Worm (Caenorhabditis elegans): Measurements from ENCODE around the gene C07B5.6.

The C07B5.6 gene

DNA sequence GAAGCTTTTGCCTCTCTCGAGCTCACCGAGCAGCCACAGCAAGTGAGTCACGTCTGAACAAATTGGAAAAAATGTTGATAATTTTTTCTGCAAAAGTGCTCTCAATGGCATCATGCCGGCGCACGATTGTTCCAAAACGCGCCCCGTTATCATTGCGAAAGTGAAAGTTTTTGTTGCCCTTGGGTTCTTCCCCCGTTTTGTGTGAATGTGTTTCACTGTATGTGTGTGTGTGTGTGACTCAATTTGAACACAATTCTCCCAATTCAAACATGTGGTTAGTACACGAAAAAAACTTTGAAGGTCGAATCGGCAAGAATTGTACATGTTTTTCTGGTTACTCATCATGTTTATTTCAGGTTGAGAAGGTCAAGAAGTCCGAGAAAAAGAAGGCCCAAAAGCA, 34.3 kb downstream of the C07B5.6 start:
- peak; percentile 3 for TF ChIP-seq nhr-43 (tag; optimal IDR thresholded peaks at IDR 0.05; ENCODE audit: poor library complexity, severe bottlenecking)
- peak in 1 of 3 experiments; percentile 61 for TF ChIP-seq elt-3 (tag; optimal IDR thresholded peaks at IDR 0.05)
- TF ChIP-seq nhr-25 (tag; optimal IDR thresholded peaks at IDR 0.05): peak; percentile 90
- peak; percentile 23 for TF ChIP-seq mdl-1 (tag; optimal IDR thresholded peaks at IDR 0.05)
- TF ChIP-seq ceh-82 (tag; optimal IDR thresholded peaks at IDR 0.05): no peak
- peak; percentile 97 for TF ChIP-seq pqm-1 (tag; optimal IDR thresholded peaks at IDR 0.05)
- no peak for TF ChIP-seq fkh-2 (tag; optimal IDR thresholded peaks at IDR 0.05)
- TF ChIP-seq egl-27 (tag; optimal IDR thresholded peaks at IDR 0.05): no peak
- TF ChIP-seq pha-4 (tag; optimal IDR thresholded peaks at IDR 0.05): peak; percentile 58
- peak; percentile 20 for TF ChIP-seq nhr-23 (tag; optimal IDR thresholded peaks at IDR 0.05)
- no peak for TF ChIP-seq fkh-10 (GFP tag; optimal IDR thresholded peaks at IDR 0.05)
- peak; percentile 83 for TF ChIP-seq elt-2 (tag; optimal IDR thresholded peaks at IDR 0.05)
- TF ChIP-seq jun-1 (tag; optimal IDR thresholded peaks at IDR 0.05): peak; percentile 20
- TF ChIP-seq elt-1 (tag; optimal IDR thresholded peaks at IDR 0.05): no peak

DNA sequence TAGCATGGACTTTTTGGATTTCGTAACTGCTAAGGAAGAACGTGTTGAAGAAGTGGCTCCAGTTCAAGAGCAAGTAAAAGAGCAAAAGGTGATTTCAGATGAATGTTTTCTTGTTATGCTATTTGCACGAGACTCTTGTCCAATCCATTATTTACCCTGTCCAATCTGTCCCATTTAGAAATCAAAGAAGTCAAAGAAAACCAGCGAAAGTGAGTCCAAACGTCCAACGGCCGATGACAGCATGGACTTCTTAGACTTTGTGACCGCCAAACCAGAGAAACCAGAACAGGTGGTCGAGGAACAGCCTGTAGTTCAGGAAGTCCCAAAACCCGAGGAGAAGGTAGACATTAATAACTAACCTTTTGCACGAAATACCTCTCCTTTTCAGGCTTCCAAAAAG, 36.4 kb downstream of the C07B5.6 start:
- TF ChIP-seq nhr-11 (tag; optimal IDR thresholded peaks at IDR 0.05): no peak

DNA sequence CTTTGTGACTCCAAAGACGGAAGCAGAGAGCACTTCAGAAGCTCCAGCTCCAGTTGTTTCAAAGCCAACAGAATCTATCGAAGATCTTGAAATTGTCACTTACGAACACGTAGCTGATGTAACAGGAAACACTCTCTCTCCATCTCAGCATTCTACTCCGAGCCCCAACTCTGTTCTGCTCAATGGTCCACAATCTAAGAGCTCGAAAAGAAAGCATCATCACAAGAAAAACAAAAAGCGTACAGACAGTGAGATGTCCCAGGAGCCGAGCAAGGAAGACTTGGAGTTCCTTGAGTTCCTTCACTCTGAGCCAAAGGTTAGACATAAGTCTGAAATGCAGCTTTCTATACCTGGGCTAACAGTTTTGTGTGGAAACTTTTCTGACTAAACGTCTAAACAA, 37.2 kb downstream of the C07B5.6 start:
- TF ChIP-seq lsy-12 (tag; optimal IDR thresholded peaks at IDR 0.05) (no peak), nhr-237 (tag; optimal IDR thresholded peaks at IDR 0.05) (no peak), unc-62 (GFP tag; optimal IDR thresholded peaks at IDR 0.05) (no peak), nhr-67 (tag; optimal IDR thresholded peaks at IDR 0.05) (no peak), nhr-43 (tag; optimal IDR thresholded peaks at IDR 0.05; ENCODE audit: poor library complexity, severe bottlenecking) (no peak), nhr-12 (tag; optimal IDR thresholded peaks at IDR 0.05) (no peak), elt-1 (tag; optimal IDR thresholded peaks at IDR 0.05) (no peak), nhr-25 (tag; optimal IDR thresholded peaks at IDR 0.05) (no peak), R02D3.7 (tag; optimal IDR thresholded peaks at IDR 0.05) (no peak), pha-4 (tag; optimal IDR thresholded peaks at IDR 0.05) (no peak), ZK546.5 (tag; optimal IDR thresholded peaks at IDR 0.05) (no peak), mdl-1 (tag; optimal IDR thresholded peaks at IDR 0.05) (no peak), elt-2 (tag; optimal IDR thresholded peaks at IDR 0.05) (no peak), snpc-4 (tag; optimal IDR thresholded peaks at IDR 0.05) (no peak)

DNA sequence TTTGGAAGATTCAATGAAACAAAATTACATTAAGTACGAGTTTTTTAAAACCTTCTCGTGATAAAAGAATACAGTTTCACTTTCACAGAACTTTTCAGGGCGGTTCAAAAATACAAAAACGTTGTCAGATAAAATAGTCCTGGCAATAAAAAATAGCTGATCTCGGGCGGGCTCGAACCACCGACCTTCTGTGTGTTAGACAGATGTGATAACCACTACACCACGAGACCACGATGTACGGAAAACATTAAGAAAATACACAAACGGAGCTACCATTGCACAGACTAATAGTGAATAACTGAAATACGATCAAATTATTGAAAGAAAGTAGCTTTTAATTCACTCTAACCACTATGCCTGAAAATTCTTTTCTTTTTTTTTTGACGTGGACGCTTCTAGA, 42.1 kb downstream of the C07B5.6 start:
- TF ChIP-seq ama-1 (optimal IDR thresholded peaks at IDR 0.05) (peak; percentile 50), nhr-67 (tag; optimal IDR thresholded peaks at IDR 0.05) (no peak), tbx-2 (tag; optimal IDR thresholded peaks at IDR 0.05) (no peak), nfya-1 (tag; optimal IDR thresholded peaks at IDR 0.05; ENCODE audit: insufficient read depth) (peak; percentile 25), pha-4 (tag; optimal IDR thresholded peaks at IDR 0.05) (peak; percentile 35), nhr-77 (tag; optimal IDR thresholded peaks at IDR 0.05) (no peak), elt-2 (tag; optimal IDR thresholded peaks at IDR 0.05) (peak; percentile 40), ztf-4 (tag; optimal IDR thresholded peaks at IDR 0.05) (no peak)

DNA sequence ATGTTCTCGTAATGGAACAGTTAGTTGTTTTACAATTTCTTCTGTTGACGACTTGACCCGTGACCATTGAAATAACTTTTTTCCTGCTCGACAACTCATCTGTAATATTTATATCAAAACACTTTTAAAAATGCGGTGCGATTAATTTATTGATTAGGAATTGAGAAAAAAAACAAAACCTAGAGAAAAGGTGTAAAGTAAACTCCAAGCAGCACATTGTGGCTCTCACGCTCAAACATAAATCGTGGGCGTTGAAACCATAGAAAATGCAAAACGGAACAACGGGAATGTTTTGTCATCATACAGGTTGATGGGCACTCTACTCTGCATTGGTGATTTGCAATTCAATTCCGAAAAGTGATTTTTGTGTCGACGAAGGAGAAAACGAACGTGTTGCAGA, 47.1 kb downstream of the C07B5.6 start, which contains the start of gene moc-5:
TSS of gene moc-5 (minus strand) at position 101 of the 400 bp plus-strand sequence.
- no peak for TF ChIP-seq jun-1 (tag; optimal IDR thresholded peaks at IDR 0.05)
- TF ChIP-seq pha-4 (tag; optimal IDR thresholded peaks at IDR 0.05): no peak
- TF ChIP-seq lin-39 (tag; optimal IDR thresholded peaks at IDR 0.05): no peak
- no peak for TF ChIP-seq egl-27 (tag; optimal IDR thresholded peaks at IDR 0.05)
- TF ChIP-seq eor-1 (tag; optimal IDR thresholded peaks at IDR 0.05): no peak
- TF ChIP-seq egl-5 (tag; optimal IDR thresholded peaks at IDR 0.05): no peak
- no peak for TF ChIP-seq tbx-2 (tag; optimal IDR thresholded peaks at IDR 0.05)
- no peak for TF ChIP-seq elt-1 (tag; optimal IDR thresholded peaks at IDR 0.05)
- TF ChIP-seq nhr-67 (tag; optimal IDR thresholded peaks at IDR 0.05): no peak
- no peak for TF ChIP-seq ztf-11 (tag; optimal IDR thresholded peaks at IDR 0.05)
- TF ChIP-seq fkh-2 (tag; optimal IDR thresholded peaks at IDR 0.05): no peak
- TF ChIP-seq nfya-1 (tag; optimal IDR thresholded peaks at IDR 0.05; ENCODE audit: insufficient read depth): no peak
- TF ChIP-seq unc-62 (GFP tag; optimal IDR thresholded peaks at IDR 0.05): no peak
- no peak for TF ChIP-seq R02D3.7 (tag; optimal IDR thresholded peaks at IDR 0.05)
- no peak for TF ChIP-seq fos-1 (tag; optimal IDR thresholded peaks at IDR 0.05)
- TF ChIP-seq nhr-76 (tag; optimal IDR thresholded peaks at IDR 0.05): no peak
- no peak for TF ChIP-seq aly-2 (tag; optimal IDR thresholded peaks at IDR 0.05)
- TF ChIP-seq mdl-1 (tag; optimal IDR thresholded peaks at IDR 0.05): no peak
- TF ChIP-seq snpc-4 (tag; optimal IDR thresholded peaks at IDR 0.05): no peak
